Worm (Caenorhabditis elegans) whole organism, L2 larva: ENCODE data around the gene srgp-1.
A peak's percentile ranks its signal among the peaks of the same experiment; 100 is the strongest.

Source experiments
- C34F6.9 ChIP-seq: fragments of 150-350 bp; optimal IDR thresholded peaks from 2 replicates; lab custom pipeline; 2014; ENCODE audit warnings: missing biosample characterization, missing genetic modification characterization
- F13H6.1 ChIP-seq: sonication (generic microtip); optimal IDR thresholded peaks from 2 replicates; lab custom pipeline; 2016; ENCODE audit warnings: missing genetic modification characterization, missing compliant biosample characterization
- R02D3.7 ChIP-seq: fragments of 150-350 bp; optimal IDR thresholded peaks from 2 replicates; lab custom pipeline; 2014; ENCODE audit warnings: missing biosample characterization, missing genetic modification characterization
- Y55F3AM.14 ChIP-seq: fragments of 200-800 bp; sonication (Bioruptor generic); optimal IDR thresholded peaks from 2 replicates; lab custom pipeline; 2018; ENCODE audit warnings: mild to moderate bottlenecking, missing genetic modification characterization, missing compliant biosample characterization
- ZK546.5 ChIP-seq: sonication (generic microtip); optimal IDR thresholded peaks from 2 replicates; lab custom pipeline; 2017; ENCODE audit warnings: missing biosample characterization, missing genetic modification characterization
- alr-1 ChIP-seq: fragments of 150-350 bp; optimal IDR thresholded peaks from 2 replicates; lab custom pipeline; 2014; ENCODE audit warnings: missing biosample characterization, missing genetic modification characterization
- aly-2 ChIP-seq: fragments of 150-350 bp; optimal IDR thresholded peaks from 2 replicates; lab custom pipeline; 2014; ENCODE audit warnings: missing biosample characterization, missing genetic modification characterization
- ama-1 ChIP-seq: fragments of 150-350 bp; optimal IDR thresholded peaks from 2 replicates; lab custom pipeline; 2018; ENCODE audit warnings: inconsistent platforms
- blmp-1 ChIP-seq: sonication (generic microtip); optimal IDR thresholded peaks from 2 replicates; lab custom pipeline; 2017; ENCODE audit warnings: missing genetic modification characterization, mild to moderate bottlenecking, missing compliant biosample characterization, antibody characterized with exemption, moderate library complexity; ENCODE audit not compliant: insufficient read depth
- ceh-16 ChIP-seq: fragments of 150-350 bp; optimal IDR thresholded peaks from 2 replicates; lab custom pipeline; 2014; ENCODE audit warnings: missing biosample characterization, missing genetic modification characterization
- ceh-82 ChIP-seq: fragments of 150-350 bp; optimal IDR thresholded peaks from 2 replicates; lab custom pipeline; 2014; ENCODE audit warnings: missing biosample characterization, missing genetic modification characterization
- crh-2 ChIP-seq: sonication (generic microtip); optimal IDR thresholded peaks from 2 replicates; lab custom pipeline; 2017; ENCODE audit warnings: missing biosample characterization, missing genetic modification characterization
- dmd-4 ChIP-seq: sonication (generic microtip); optimal IDR thresholded peaks from 2 replicates; lab custom pipeline; 2017; ENCODE audit warnings: missing biosample characterization, missing genetic modification characterization
- egl-27 ChIP-seq: sonication (generic microtip); optimal IDR thresholded peaks from 3 replicates; lab custom pipeline; 2017; ENCODE audit warnings: missing biosample characterization, missing genetic modification reagents, missing genetic modification characterization
- elt-1 ChIP-seq: fragments of 150-350 bp; optimal IDR thresholded peaks from 2 replicates; lab custom pipeline; 2014; ENCODE audit warnings: missing biosample characterization, missing genetic modification characterization
- elt-3 ChIP-seq: sonication (generic microtip); optimal IDR thresholded peaks from 2 replicates; lab custom pipeline; 2017; ENCODE audit warnings: missing biosample characterization, missing genetic modification characterization
- fos-1 ChIP-seq: fragments of 150-350 bp; optimal IDR thresholded peaks from 2 replicates; lab custom pipeline; 2014; ENCODE audit warnings: missing biosample characterization, missing genetic modification characterization
- gmeb-1 ChIP-seq: fragments of 150-350 bp; optimal IDR thresholded peaks from 2 replicates; lab custom pipeline; 2014; ENCODE audit warnings: missing biosample characterization, missing genetic modification characterization
- lin-11 ChIP-seq: fragments of 150-350 bp; sonication (generic microtip); optimal IDR thresholded peaks from 2 replicates; lab custom pipeline; 2014; ENCODE audit warnings: missing biosample characterization, missing genetic modification characterization, inconsistent platforms, mixed read lengths
- lin-13 ChIP-seq: fragments of 150-350 bp; optimal IDR thresholded peaks from 2 replicates; lab custom pipeline; 2014; ENCODE audit warnings: missing biosample characterization, missing genetic modification reagents, missing genetic modification characterization
- lin-39 ChIP-seq: fragments of 150-350 bp; optimal IDR thresholded peaks from 2 replicates; lab custom pipeline; 2014; ENCODE audit warnings: missing biosample characterization, missing genetic modification reagents, missing genetic modification characterization
- lsy-2 ChIP-seq, 2 experiments: fragments of 150-350 bp in 1 of 2; sonication (generic microtip) in 1 of 2; optimal IDR thresholded peaks; 2 replicates each; lab custom pipeline; 2014 to 2017; ENCODE audit warnings: missing biosample characterization in 2 of 2, missing genetic modification characterization in 2 of 2
- mab-5 ChIP-seq: fragments of 150-350 bp; optimal IDR thresholded peaks from 2 replicates; lab custom pipeline; 2014; ENCODE audit warnings: missing biosample characterization, missing genetic modification characterization
- mbf-1 ChIP-seq: sonication (generic microtip); optimal IDR thresholded peaks from 2 replicates; lab custom pipeline; 2017; ENCODE audit warnings: missing biosample characterization, missing genetic modification characterization
- mdl-1 ChIP-seq, 2 experiments: fragments of 150-350 bp in 1 of 2; sonication (generic microtip) in 1 of 2; optimal IDR thresholded peaks; 2 replicates each; lab custom pipeline; 2017; ENCODE audit warnings: missing biosample characterization in 2 of 2, missing genetic modification characterization in 2 of 2
- nhr-10 ChIP-seq: sonication (generic microtip); optimal IDR thresholded peaks from 2 replicates; lab custom pipeline; 2017; ENCODE audit warnings: missing biosample characterization, missing genetic modification characterization
- nhr-11 ChIP-seq: fragments of 150-350 bp; optimal IDR thresholded peaks from 2 replicates; lab custom pipeline; 2014; ENCODE audit warnings: missing biosample characterization, missing genetic modification characterization
- nhr-12 ChIP-seq: fragments of 150-350 bp; optimal IDR thresholded peaks from 2 replicates; lab custom pipeline; 2014; ENCODE audit warnings: missing biosample characterization, missing genetic modification characterization
- nhr-129 ChIP-seq: fragments of 150-350 bp; optimal IDR thresholded peaks from 2 replicates; lab custom pipeline; 2014; ENCODE audit warnings: missing biosample characterization, missing genetic modification characterization
- nhr-23 ChIP-seq: fragments of 150-350 bp; optimal IDR thresholded peaks from 2 replicates; lab custom pipeline; 2014; ENCODE audit warnings: missing biosample characterization, missing genetic modification reagents, missing genetic modification characterization
- nhr-237 ChIP-seq: fragments of 150-350 bp; optimal IDR thresholded peaks from 2 replicates; lab custom pipeline; 2014; ENCODE audit warnings: missing biosample characterization, missing genetic modification characterization
- nhr-25 ChIP-seq: fragments of 150-350 bp; sonication (generic microtip); optimal IDR thresholded peaks from 3 replicates; lab custom pipeline; 2014; ENCODE audit warnings: missing biosample characterization, missing genetic modification characterization
- nhr-6 ChIP-seq: fragments of 150-350 bp; optimal IDR thresholded peaks from 2 replicates; lab custom pipeline; 2014; ENCODE audit warnings: missing biosample characterization, missing genetic modification characterization
- nhr-77 ChIP-seq: fragments of 150-350 bp; optimal IDR thresholded peaks from 2 replicates; lab custom pipeline; 2014; ENCODE audit warnings: missing biosample characterization, missing genetic modification characterization
- peb-1 ChIP-seq: fragments of 150-350 bp; optimal IDR thresholded peaks from 2 replicates; lab custom pipeline; 2014; ENCODE audit warnings: missing biosample characterization, missing genetic modification characterization
- sem-4 ChIP-seq: fragments of 150-350 bp; optimal IDR thresholded peaks from 2 replicates; lab custom pipeline; 2014; ENCODE audit warnings: missing biosample characterization, missing genetic modification reagents, missing genetic modification characterization
- skn-1 ChIP-seq: sonication (generic microtip); optimal IDR thresholded peaks from 2 replicates; lab custom pipeline; 2017; ENCODE audit warnings: missing biosample characterization, missing genetic modification characterization
- sma-3 ChIP-seq: sonication (generic microtip); optimal IDR thresholded peaks from 2 replicates; lab custom pipeline; 2016; ENCODE audit warnings: missing genetic modification reagents, missing genetic modification characterization, missing compliant biosample characterization
- sma-9 ChIP-seq, 2 experiments: fragments of 150-350 bp in 1 of 2; sonication (generic microtip) in 1 of 2; optimal IDR thresholded peaks; 2 replicates each; lab custom pipeline; 2014 to 2016; ENCODE audit warnings: missing genetic modification characterization in 2 of 2, mild to moderate bottlenecking in 1 of 2, missing biosample characterization in 1 of 2, missing compliant biosample characterization in 1 of 2, missing genetic modification reagents in 1 of 2, moderate library complexity in 1 of 2
- snpc-4 ChIP-seq: fragments of 150-350 bp; optimal IDR thresholded peaks from 2 replicates; lab custom pipeline; 2014; ENCODE audit warnings: missing biosample characterization, missing genetic modification characterization
- unc-39 ChIP-seq: fragments of 150-350 bp; optimal IDR thresholded peaks from 2 replicates; lab custom pipeline; 2014; ENCODE audit warnings: missing biosample characterization, missing genetic modification characterization
- unc-55 ChIP-seq: fragments of 150-350 bp; sonication (generic microtip); optimal IDR thresholded peaks from 3 replicates; lab custom pipeline; 2014; ENCODE audit warnings: missing biosample characterization, missing genetic modification reagents, missing genetic modification characterization
- zag-1 ChIP-seq: fragments of 150-350 bp; optimal IDR thresholded peaks from 2 replicates; lab custom pipeline; 2014; ENCODE audit warnings: missing biosample characterization, missing genetic modification characterization
- ztf-1 ChIP-seq: fragments of 200-800 bp; sonication (Bioruptor generic); conservative IDR thresholded peaks from 2 replicates; pipeline ENCODE4 v1.3.6; 2022; ENCODE audit warnings: missing genetic modification characterization, missing compliant biosample characterization
- ztf-11 ChIP-seq: sonication (generic microtip); optimal IDR thresholded peaks from 2 replicates; lab custom pipeline; 2017; ENCODE audit warnings: missing biosample characterization, missing genetic modification characterization
- ztf-4 ChIP-seq: fragments of 150-350 bp; optimal IDR thresholded peaks from 2 replicates; lab custom pipeline; 2014; ENCODE audit warnings: missing biosample characterization, missing genetic modification characterization

srgp-1 gene

DNA sequence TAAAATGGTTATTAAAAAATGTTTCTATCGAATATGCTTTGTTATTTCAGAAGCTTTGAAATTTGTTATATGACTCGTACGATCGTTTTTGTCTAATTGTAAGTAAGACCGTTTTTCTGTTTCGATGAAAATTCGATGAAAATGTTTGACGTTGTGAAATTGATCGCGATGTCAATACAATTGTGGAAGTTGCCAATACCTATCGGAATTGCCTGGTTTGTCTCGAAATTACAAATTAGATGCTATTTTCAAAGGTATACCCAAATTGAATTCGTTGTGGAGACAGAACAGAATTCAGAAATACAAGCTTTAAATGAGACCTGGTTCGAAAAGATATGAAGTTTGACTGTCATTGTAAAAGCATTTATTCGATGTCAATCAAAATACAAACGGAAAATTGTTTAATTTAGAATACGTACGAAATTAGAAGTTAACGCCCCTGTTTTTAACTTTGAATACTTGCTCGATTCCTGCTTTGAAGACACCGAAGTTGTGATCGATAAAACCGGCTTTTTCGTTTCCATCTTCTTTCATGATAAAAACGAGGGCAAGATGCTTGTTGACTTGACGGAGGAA, 33.1 kb downstream of the srgp-1 start:
- no peak for TF ChIP-seq crh-2
- no peak for TF ChIP-seq ztf-1 (GFP tag; lab: Robert Waterston, UW)
- no peak for TF ChIP-seq ceh-82 (tag; lab: Kevin White, UChicago)
- no peak for TF ChIP-seq egl-27 (tag; lab: Kevin White, UChicago)
- TF ChIP-seq nhr-25 (tag; lab: Kevin White, UChicago): no peak
- no peak for TF ChIP-seq zag-1 (tag; lab: Kevin White, UChicago)
- TF ChIP-seq mbf-1 (tag; lab: Kevin White, UChicago): no peak
- no peak for TF ChIP-seq R02D3.7 (tag; lab: Kevin White, UChicago)
- no peak for TF ChIP-seq lin-11 (tag; lab: Kevin White, UChicago)
- no peak for TF ChIP-seq peb-1 (tag; lab: Kevin White, UChicago)
- TF ChIP-seq gmeb-1 (tag; lab: Kevin White, UChicago): no peak
- no peak for TF ChIP-seq nhr-10
- TF ChIP-seq nhr-23 (tag; lab: Kevin White, UChicago): no peak
- TF ChIP-seq dmd-4 (tag; lab: Kevin White, UChicago): no peak
- TF ChIP-seq, all 48 proteins: peak for 0

- TF ChIP-seq ztf-11 (tag; lab: Kevin White, UChicago): no peak
- TF ChIP-seq ceh-16 (tag; lab: Kevin White, UChicago): no peak
- no peak for TF ChIP-seq mbf-1 (tag; lab: Kevin White, UChicago)
- peak; percentile 72 for TF ChIP-seq C34F6.9 (tag; lab: Kevin White, UChicago)
- no peak for TF ChIP-seq ztf-1 (GFP tag; lab: Robert Waterston, UW)
- TF ChIP-seq nhr-6: no peak
- TF ChIP-seq zag-1 (tag; lab: Kevin White, UChicago): no peak
- peak; percentile 68 for TF ChIP-seq unc-55 (GFP tag; lab: Kevin White, UChicago)
- no peak for TF ChIP-seq nhr-12
- no peak for TF ChIP-seq ztf-4
- TF ChIP-seq nhr-77: no peak
- peak in 1 of 2 experiments; percentile 72 for TF ChIP-seq lsy-2 (tag; optimal IDR thresholded peaks at IDR 0.05; lab: Kevin White, UChicago)
- peak; percentile 29 for TF ChIP-seq F13H6.1 (tag; lab: Kevin White, UChicago)
- peak; percentile 51 for TF ChIP-seq nhr-25 (tag; lab: Kevin White, UChicago)
- no peak for TF ChIP-seq mdl-1 (tag; optimal IDR thresholded peaks at IDR 0.05; lab: Kevin White, UChicago)
- no peak for TF ChIP-seq aly-2
- TF ChIP-seq dmd-4 (tag; lab: Kevin White, UChicago): no peak
- no peak for TF ChIP-seq ZK546.5
- no peak for TF ChIP-seq Y55F3AM.14 (GFP tag; lab: Kevin White, UChicago)
- TF ChIP-seq fos-1 (tag; lab: Kevin White, UChicago): peak; percentile 13
- no peak for TF ChIP-seq sem-4 (tag; lab: Kevin White, UChicago)
- TF ChIP-seq nhr-237 (tag; lab: Kevin White, UChicago): no peak
- TF ChIP-seq ceh-82 (tag; lab: Kevin White, UChicago): no peak
- no peak for TF ChIP-seq nhr-23 (tag; lab: Kevin White, UChicago)
- TF ChIP-seq mab-5 (tag; lab: Kevin White, UChicago): no peak
- peak; percentile 18 for TF ChIP-seq snpc-4 (tag; lab: Kevin White, UChicago)
- no peak for TF ChIP-seq lin-11 (tag; lab: Kevin White, UChicago)
- no peak for TF ChIP-seq nhr-10
- TF ChIP-seq skn-1 (tag; lab: Kevin White, UChicago): peak; percentile 30
- peak; percentile 40 for TF ChIP-seq gmeb-1 (tag; lab: Kevin White, UChicago)
- no peak for TF ChIP-seq egl-27 (tag; lab: Kevin White, UChicago)
- no peak for TF ChIP-seq R02D3.7 (tag; lab: Kevin White, UChicago)
- TF ChIP-seq alr-1 (tag; lab: Kevin White, UChicago): no peak
- peak; percentile 50 for TF ChIP-seq crh-2
- peak; percentile 69 for TF ChIP-seq nhr-129
- peak; percentile 31 for TF ChIP-seq blmp-1 (tag; lab: Kevin White, UChicago)
- peak; percentile 27 for TF ChIP-seq lin-13
- TF ChIP-seq peb-1 (tag; lab: Kevin White, UChicago): no peak
- TF ChIP-seq sma-9 (GFP tag; optimal IDR thresholded peaks at IDR 0.05; lab: Kevin White, UChicago): peak; percentile 18
- TF ChIP-seq sma-9 (tag; optimal IDR thresholded peaks at IDR 0.05; lab: Kevin White, UChicago): no peak
- TF ChIP-seq elt-1: no peak
- TF ChIP-seq ama-1 (lab: Kevin White, UChicago): no peak
- no peak for TF ChIP-seq nhr-11 (tag; lab: Kevin White, UChicago)
- TF ChIP-seq lin-39 (tag; lab: Kevin White, UChicago): no peak
- no peak for TF ChIP-seq elt-3 (tag; lab: Kevin White, UChicago)
- TF ChIP-seq unc-39 (tag; lab: Kevin White, UChicago): no peak
- TF ChIP-seq sma-3: peak; percentile 55
Measured at ce11 chrIV:11604909-11605308, 34.6 kb downstream of the srgp-1 start, which contains the start of the genes ragc-1 and Y24F12A.1. Gene ragc-1, minus strand, starts transcription at chrIV:11604933. Gene Y24F12A.1, plus strand, starts transcription at chrIV:11605254.
